Fruit fly (Drosophila melanogaster) S2 (cell line): ENCODE data around the gene CG14220.

Experiments
- CG8478 ChIP-seq: fragments of >200 bp; optimal IDR thresholded peaks from 2 replicates; lab custom pipeline; 2018
- CTCF ChIP-seq, 2 experiments: fragments of >200 bp; optimal IDR thresholded peaks; 2 replicates each; lab custom pipeline; 2018

Gene CG14220

DNA sequence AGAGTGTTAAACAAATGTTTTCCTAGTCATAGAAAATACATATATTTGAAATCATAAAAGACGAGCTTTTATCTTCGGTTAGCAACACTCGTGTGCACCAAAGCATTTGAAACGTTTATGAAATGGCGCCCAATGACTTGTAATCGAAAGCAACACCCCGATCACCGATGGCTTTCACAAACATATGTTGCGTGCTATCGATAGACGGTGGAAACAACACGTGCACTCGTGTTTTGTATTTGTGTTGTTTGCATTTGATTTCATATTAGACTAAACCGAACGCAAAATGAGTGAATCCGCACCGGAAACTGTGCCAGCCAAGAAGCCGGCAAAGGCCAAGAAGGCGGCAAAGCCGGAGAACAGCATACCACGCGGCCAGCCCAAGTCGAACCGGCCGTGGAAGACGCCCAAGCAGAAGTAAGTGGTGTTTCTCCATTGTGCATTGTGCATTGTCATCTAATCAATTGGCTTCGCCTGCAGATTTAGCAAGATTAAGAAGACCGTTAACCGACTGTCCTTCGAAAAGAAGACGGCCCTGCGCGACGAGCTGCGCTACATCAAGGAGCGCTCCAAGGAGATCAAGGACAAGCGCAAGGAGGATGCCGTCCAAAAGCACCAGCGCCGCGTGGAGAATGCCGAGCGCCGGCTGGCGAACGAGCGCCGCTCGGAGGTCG lies 14.5 kb upstream of the CG14220 start, which contains the start of gene CG14210:
TSS of gene CG14210 (plus strand) at position 207 of the 674 bp plus-strand sequence.
- TF ChIP-seq CTCF (optimal IDR thresholded peaks at IDR 0.05; lab: Kevin White, UChicago) (no peak), CG8478 (lab: Kevin White, UChicago) (no peak)

DNA sequence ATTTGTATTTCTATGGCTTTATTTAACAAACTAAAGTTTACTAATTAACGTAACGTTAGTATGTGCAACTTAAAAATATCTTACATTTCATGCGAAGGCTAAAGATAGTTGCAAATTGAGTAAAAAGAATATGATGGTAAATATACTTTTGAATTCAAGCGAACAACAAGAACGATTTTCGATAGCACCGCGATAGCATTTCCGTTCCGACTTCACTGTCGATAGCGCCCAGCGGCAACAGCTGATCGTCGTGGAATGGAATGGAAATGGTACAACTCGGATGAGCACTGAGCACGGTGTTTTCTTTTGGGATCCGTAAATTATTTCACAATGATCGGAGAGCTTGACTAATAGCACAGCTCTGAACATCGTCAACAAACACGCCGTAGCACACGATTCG lies 11.8 kb upstream of the CG14220 start:
- TF ChIP-seq CTCF (optimal IDR thresholded peaks at IDR 0.05; lab: Kevin White, UChicago), result no peak
- TF ChIP-seq CG8478 (lab: Kevin White, UChicago), result no peak

DNA sequence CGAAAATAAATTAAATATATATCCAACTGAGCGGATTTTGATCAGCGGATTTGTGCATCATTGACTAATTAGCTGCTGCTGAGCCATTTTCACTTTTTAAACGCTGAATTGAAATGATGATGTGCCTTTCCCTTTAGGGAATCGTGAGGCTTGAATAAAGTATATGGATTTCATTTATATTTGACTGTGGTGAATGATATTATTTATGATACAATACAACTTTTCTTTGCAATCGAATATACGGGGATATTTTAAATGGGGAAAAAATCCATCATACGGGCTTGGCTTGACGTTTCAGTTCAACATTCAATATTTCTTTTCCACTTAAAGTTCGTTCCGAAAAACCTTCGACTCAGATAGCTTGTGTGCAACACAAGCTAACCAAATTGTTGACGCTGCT lies 9.6 kb upstream of the CG14220 start, which contains the start of the genes Shawn and Tyler:
TSS of gene Shawn (plus strand) at position 301 of the 400 bp plus-strand sequence.
TSS of gene Tyler (plus strand) at position 301 of the 400 bp plus-strand sequence.
- TF ChIP-seq CTCF (optimal IDR thresholded peaks at IDR 0.05; lab: Kevin White, UChicago) (no peak), CG8478 (lab: Kevin White, UChicago) (no peak)

DNA sequence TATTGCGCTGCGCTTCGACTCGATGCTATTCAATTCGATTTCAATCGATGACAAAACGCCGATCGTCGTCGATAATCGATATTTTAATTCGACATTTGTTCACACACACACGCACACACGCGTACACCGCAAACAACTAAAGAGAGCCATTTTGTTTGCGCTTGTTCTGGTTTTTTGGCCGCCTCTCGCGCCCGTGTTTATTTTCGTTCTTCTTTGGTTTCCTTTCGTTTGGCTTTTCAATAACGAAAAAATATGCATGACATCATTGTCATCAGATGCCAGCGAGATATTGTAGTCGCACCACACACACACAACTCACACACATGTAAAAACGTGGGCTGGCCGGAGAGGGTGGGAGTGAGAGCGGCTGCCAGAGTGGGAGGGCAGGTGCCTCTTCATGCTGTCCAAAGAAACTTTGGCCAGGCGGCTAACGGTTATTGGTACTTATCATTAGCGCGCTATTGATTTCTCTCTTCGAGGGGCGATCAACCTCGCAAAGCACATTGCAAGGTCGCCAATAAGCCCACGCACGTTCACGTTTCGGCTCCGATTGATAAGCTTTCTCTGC lies 6.5 kb upstream of the CG14220 start:
- TF ChIP-seq CTCF (optimal IDR thresholded peaks at IDR 0.05; lab: Kevin White, UChicago) (no peak), CG8478 (lab: Kevin White, UChicago) (no peak)

DNA sequence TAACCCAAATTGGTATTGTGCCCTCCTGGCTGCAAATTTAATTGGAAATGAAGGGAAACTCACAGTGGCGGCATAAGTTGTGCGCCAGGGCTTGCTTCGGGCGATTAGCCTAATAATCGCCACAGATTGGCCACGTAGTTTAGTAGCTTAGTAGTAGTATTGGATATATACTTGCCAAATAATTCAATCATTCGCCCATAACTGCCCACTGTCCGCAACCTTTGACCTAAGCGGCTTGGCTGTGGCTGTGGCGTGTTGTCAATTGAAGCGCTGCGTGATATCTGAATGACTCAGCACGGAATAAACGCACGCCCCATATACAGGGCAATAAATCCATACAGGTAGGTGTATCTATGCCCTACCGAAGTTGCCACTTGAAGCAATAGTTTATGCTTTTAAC lies 5.3 kb upstream of the CG14220 start:
- TF ChIP-seq CTCF (optimal IDR thresholded peaks at IDR 0.05; lab: Kevin White, UChicago) (no peak), CG8478 (lab: Kevin White, UChicago) (no peak)

DNA sequence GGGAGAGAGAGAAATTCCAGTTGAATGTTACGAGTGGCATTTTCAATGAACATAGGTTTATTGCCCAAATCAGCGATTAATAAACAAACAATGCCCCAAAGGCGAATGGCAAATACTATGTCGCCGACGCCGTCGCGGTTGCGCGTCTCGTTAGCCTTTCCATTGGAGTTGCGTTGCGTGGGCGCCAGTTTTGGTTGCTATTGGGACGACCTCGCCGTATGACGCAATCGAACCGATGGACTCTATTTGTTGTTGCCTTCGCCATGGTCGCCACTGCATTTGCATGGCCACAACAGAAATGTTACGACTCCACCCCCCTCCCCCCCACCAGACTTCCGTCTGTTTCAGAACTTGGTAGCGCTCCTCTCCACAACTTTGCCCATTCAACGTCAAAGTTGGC lies 4.9 kb upstream of the CG14220 start:
- TF ChIP-seq CG8478 (lab: Kevin White, UChicago) (no peak), CTCF (optimal IDR thresholded peaks at IDR 0.05; lab: Kevin White, UChicago) (no peak)

DNA sequence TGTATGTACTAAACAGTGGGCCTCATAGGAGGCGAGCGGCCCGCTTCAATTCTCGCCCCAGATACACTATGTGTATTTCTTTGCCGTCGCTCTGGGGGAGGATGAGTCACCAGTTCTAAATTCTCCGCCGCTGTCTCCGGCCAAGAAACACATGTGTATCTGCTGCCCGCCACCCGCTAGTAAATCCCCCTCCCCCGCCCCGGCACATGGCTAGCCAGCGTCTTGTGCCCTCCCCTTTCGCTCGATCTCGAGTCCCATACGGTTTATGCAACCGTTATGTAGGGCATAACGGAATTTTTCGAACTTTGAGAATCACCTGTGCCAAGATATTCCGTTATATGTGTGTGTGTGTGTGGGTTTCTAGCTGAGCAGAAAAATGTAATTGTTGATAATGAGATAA lies 4.3 kb upstream of the CG14220 start:
- TF ChIP-seq CTCF (optimal IDR thresholded peaks at IDR 0.05; lab: Kevin White, UChicago), result no peak
- no peak for TF ChIP-seq CG8478 (lab: Kevin White, UChicago)

DNA sequence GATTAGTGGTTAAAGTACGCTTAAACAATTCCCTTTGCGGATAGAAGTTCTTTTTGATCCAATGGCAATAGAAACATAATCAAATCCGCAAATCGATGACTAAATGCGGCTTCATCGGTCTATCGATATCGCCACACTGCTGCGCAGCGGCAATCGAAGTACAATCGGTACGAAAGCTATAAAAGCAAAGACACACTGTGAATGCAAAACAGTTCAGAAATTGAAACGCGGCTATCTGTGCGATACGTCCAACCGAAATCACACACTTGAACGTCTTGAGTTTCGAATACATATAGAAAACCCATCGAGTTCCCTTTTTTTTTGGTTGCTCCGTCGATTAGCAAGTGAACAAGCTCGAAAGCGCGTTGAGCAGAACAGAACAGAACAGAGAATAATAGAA lies 3.3 kb upstream of the CG14220 start, which contains the start of gene CG14207:
TSS of gene CG14207 (plus strand) at position 203 of the 400 bp plus-strand sequence.
- TF ChIP-seq CG8478 (lab: Kevin White, UChicago), result no peak
- no peak for TF ChIP-seq CTCF (optimal IDR thresholded peaks at IDR 0.05; lab: Kevin White, UChicago)

DNA sequence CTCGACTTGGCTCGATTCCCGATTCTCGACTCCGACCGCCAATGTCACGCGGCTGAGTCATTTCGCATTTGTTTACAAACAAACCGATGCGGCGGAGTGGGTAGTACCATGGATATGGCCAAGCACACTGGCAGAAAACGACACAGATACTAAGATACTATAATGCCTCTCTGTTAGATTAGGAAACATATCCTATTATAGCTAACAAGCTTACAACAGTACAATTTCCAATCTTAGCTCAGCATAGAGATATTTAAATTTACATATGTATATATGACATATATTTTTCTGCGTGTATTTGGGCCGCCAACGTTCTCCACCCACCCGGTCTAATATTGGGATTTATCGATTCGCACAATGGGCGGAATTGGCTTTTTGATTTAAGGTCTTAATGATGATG lies 2.3 kb upstream of the CG14220 start:
- no peak for TF ChIP-seq CTCF (optimal IDR thresholded peaks at IDR 0.05; lab: Kevin White, UChicago)
- no peak for TF ChIP-seq CG8478 (lab: Kevin White, UChicago)

DNA sequence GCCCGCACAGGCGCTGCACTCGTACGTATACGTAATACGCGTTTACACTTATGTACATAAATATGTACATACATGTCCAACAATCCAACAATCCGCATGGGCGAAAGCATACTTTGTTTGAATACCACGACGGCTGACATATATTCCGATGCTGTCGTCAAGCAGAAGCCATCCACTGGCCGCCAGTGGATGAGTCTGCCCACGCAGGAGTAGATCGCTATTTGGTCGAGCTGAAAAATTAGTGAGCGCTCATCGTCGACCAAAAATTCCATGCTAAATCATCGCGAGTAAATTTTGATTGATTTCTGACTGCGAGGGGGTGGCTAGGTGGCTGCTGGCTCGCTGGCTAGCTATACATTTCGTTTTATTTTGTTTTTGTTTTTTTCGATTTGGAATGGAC lies 832 bp upstream of the CG14220 start:
- TF ChIP-seq CG8478 (lab: Kevin White, UChicago) (no peak), CTCF (optimal IDR thresholded peaks at IDR 0.05; lab: Kevin White, UChicago) (no peak)

DNA sequence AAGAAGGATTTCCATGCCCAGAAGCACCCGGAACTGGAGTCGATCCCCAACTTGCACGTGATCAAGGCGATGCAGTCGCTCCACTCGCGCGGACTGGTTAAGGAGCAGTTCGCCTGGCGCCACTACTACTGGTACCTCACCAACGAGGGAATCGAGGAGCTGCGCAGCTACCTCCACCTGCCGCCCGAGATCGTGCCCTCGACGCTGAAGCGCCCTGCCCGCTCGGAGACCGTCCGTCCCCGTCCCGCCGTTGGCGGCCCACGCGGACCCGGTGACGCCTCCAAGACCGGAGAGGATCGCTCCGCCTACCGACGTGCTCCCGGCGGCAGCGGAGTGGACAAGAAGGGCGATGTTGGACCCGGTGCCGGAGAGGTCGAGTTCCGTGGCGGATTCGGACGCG lies 3.1 kb downstream of the CG14220 start:
- no peak for TF ChIP-seq CG8478 (lab: Kevin White, UChicago)

DNA sequence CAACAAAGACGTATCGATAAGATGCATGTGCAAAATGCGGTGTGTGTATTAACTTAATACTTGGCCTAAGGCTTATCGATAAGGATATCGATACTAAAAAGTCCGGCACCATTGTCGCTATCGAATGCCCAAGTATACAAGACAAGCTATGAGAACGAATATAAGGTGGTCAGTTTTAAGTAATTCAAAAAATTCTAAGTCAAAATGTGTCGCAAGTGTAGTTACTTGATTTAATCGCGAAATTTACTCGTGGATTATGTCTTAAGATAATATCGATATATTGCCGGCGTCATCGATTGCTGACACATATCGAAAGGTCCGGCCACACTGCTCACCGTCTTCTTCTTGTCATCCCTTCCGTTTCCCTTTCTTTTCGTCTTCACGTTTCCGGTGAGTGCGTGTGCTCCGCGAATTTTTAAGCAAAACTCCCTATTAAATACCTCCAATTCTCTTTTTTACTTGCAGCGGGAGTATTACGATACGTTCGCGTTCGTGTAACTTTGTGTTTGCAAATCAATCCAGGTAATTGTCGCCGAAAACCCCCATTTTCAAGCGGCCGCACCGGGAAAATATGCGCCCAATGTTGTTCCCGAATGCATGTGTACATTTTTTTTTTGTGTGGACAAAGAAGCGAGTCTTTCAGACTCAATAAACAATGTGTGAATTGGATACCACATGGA lies 3.8 kb downstream of the CG14220 start, which contains the start of gene RpS10b:
TSS of gene RpS10b (plus strand) at position 348 of the 680 bp plus-strand sequence.
- TF ChIP-seq CTCF (optimal IDR thresholded peaks at IDR 0.05; lab: Kevin White, UChicago) (no peak), CG8478 (lab: Kevin White, UChicago) (no peak)

DNA sequence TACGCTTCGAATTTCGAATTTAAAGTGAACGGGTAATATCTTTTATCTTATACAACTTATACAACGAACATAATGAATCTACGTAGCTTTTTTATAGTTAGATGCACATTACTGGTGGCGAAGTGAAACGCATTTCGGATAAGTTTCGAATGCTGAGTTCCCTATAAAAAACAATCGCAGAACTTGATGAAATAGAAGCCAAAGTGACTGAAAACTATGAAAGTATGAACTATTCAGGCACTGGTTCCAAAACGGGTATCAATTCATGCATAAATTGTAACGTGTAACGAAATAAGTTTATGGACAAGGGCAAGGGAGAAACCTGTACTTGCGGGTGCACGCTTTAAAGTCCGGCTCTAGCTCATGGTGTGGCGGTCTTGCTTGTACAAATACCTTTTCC lies 5.8 kb downstream of the CG14220 start:
- TF ChIP-seq CTCF (optimal IDR thresholded peaks at IDR 0.05; lab: Kevin White, UChicago), result no peak
- TF ChIP-seq CG8478 (lab: Kevin White, UChicago), result no peak

DNA sequence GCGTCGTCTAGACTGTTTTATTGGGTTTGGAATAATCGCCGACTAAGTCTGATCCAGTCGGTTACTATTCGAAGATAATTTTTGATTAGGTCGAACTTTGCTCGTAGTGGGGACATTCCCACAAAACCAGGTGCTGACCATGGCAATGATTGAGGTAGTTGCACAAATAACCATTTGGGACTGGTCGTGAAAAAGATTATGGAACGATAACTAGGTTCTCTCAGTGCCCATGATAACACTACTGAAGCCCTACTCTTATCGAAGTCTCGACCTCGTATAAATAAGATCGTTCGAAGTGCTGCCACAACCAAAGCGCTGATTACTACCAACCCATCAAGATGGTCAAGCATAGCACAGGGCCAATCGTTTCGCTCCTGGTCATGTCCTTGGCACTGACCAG lies 9.3 kb downstream of the CG14220 start, which contains the start of gene CG14205:
TSS of gene CG14205 (plus strand) at position 301 of the 400 bp plus-strand sequence.
- no peak for TF ChIP-seq CG8478 (lab: Kevin White, UChicago)
- no peak for TF ChIP-seq CTCF (optimal IDR thresholded peaks at IDR 0.05; lab: Kevin White, UChicago)

DNA sequence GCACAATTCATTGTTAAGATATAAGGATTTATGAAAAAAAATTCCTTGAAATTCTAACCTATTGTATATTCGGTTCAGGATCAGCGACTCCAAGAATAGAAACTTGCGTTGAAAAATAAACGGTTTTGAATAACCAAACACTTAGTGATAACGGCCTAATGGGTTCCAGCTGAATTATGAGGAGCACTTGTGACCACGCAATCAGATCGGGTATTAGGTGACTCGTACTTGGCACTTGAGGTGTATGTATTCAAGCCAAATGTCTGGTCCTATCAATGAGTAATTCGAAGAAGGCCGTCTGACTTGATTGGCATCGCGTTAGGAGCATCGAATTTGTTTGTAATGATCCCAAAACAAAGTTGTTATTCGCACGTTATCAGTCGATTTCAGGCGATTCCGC lies 11.1 kb downstream of the CG14220 start:
- TF ChIP-seq CG8478 (lab: Kevin White, UChicago) (no peak), CTCF (optimal IDR thresholded peaks at IDR 0.05; lab: Kevin White, UChicago) (no peak)
